Worm (Caenorhabditis elegans) whole organism, L4/young adult: ENCODE results near the gene Y54G11A.1.
"Not testable (repeated sequence)": the region's sequence is repeated elsewhere in the genome, so short reads cannot be mapped to it uniquely, and the experiment has no call there.

ENCODE experiments used
- W03F9.2 ChIP-seq: fragments of 150-350 bp; optimal IDR thresholded peaks from 2 replicates; lab custom pipeline; 2014; ENCODE audit warnings: missing biosample characterization, missing genetic modification characterization
- dao-5 ChIP-seq: sonication (generic microtip); optimal IDR thresholded peaks from 2 replicates; lab custom pipeline; 2016; ENCODE audit warnings: missing genotype, missing genetic modification characterization, moderate library complexity, missing compliant biosample characterization
- him-1 ChIP-seq: sonication (generic microtip); optimal IDR thresholded peaks from 2 replicates; lab custom pipeline; 2016; ENCODE audit warnings: missing genotype, missing genetic modification reagents, missing genetic modification characterization, missing compliant biosample characterization

Y54G11A.1 gene

ce11 chrII:14269142-14269593 is at the start of gene Y54G11A.1:
TSS of gene Y54G11A.1 (minus strand) at chrII:14269192.
- no peak for TF ChIP-seq dao-5 (tag; lab: Kevin White, UChicago)
- no peak for TF ChIP-seq W03F9.2 (tag; lab: Kevin White, UChicago)
- no peak for TF ChIP-seq him-1 (tag; lab: Kevin White, UChicago)

- TF ChIP-seq dao-5 (tag; lab: Kevin White, UChicago) (no peak), W03F9.2 (tag; lab: Kevin White, UChicago) (no peak), him-1 (tag; lab: Kevin White, UChicago) (no peak)
Measured at ce11 chrII:14318027-14318426, 49.0 kb upstream of the Y54G11A.1 start, which contains the start of gene Y54G11A.14. TSS of gene Y54G11A.14 (plus strand) at chrII:14318158.

- TF ChIP-seq dao-5 (tag; lab: Kevin White, UChicago) (no peak), W03F9.2 (tag; lab: Kevin White, UChicago) (no peak)
Measured at ce11 chrII:14312182-14312581, 43.2 kb upstream of the Y54G11A.1 start.

ce11 chrII:14311537-14311936 is 42.5 kb upstream of the Y54G11A.1 start:
- TF ChIP-seq dao-5 (tag; lab: Kevin White, UChicago): no peak
- TF ChIP-seq him-1 (tag; lab: Kevin White, UChicago): no peak
- no peak for TF ChIP-seq W03F9.2 (tag; lab: Kevin White, UChicago)

ce11 chrII:14310729-14311388 is 41.9 kb upstream of the Y54G11A.1 start, which contains the start of gene ctl-3:
TSS of gene ctl-3 (minus strand) at chrII:14310779.
- no peak for TF ChIP-seq W03F9.2 (tag; lab: Kevin White, UChicago)
- TF ChIP-seq dao-5 (tag; lab: Kevin White, UChicago): no peak
- no peak for TF ChIP-seq him-1 (tag; lab: Kevin White, UChicago)

ce11 chrII:14306160-14306559 is 37.2 kb upstream of the Y54G11A.1 start, which contains the start of gene ctl-1:
TSS of gene ctl-1 (minus strand) at chrII:14306260.
- not testable (repeated sequence) for TF ChIP-seq W03F9.2, dao-5, him-1 (tag; lab: Kevin White, UChicago)

- TF ChIP-seq W03F9.2, dao-5, him-1 (tag; lab: Kevin White, UChicago): not testable (repeated sequence)
Measured at ce11 chrII:14301927-14302326, 32.9 kb upstream of the Y54G11A.1 start, which contains the start of gene ctl-2. TSS of gene ctl-2 (minus strand) at chrII:14302027.

ce11 chrII:14299254-14299759 is 30.3 kb upstream of the Y54G11A.1 start:
- TF ChIP-seq him-1 (tag; lab: Kevin White, UChicago) (no peak), dao-5 (tag; lab: Kevin White, UChicago) (no peak), W03F9.2 (tag; lab: Kevin White, UChicago) (no peak)

- not testable (repeated sequence) for TF ChIP-seq dao-5, W03F9.2, him-1 (tag; lab: Kevin White, UChicago)
Measured at ce11 chrII:14297050-14297449, 28.1 kb upstream of the Y54G11A.1 start, which contains the start of gene Y54G11A.7. TSS of gene Y54G11A.7 (plus strand) at chrII:14297305.

- TF ChIP-seq him-1 (tag; lab: Kevin White, UChicago) (no peak), W03F9.2 (tag; lab: Kevin White, UChicago) (peak; percentile 47)
Measured at ce11 chrII:14296320-14296719, 27.3 kb upstream of the Y54G11A.1 start.

- TF ChIP-seq dao-5 (tag; lab: Kevin White, UChicago) (no peak), him-1 (tag; lab: Kevin White, UChicago) (no peak), W03F9.2 (tag; lab: Kevin White, UChicago) (no peak)
Measured at ce11 chrII:14294390-14294789, 25.4 kb upstream of the Y54G11A.1 start.

ce11 chrII:14292519-14292918 is 23.5 kb upstream of the Y54G11A.1 start, which contains the start of gene Y54G11A.4:
TSS of gene Y54G11A.4 (plus strand) at chrII:14292819.
- TF ChIP-seq W03F9.2 (tag; lab: Kevin White, UChicago) (no peak), him-1 (tag; lab: Kevin White, UChicago) (no peak), dao-5 (tag; lab: Kevin White, UChicago) (no peak)

ce11 chrII:14290846-14291245 is 21.9 kb upstream of the Y54G11A.1 start:
- no peak for TF ChIP-seq W03F9.2 (tag; lab: Kevin White, UChicago)
- TF ChIP-seq him-1 (tag; lab: Kevin White, UChicago): no peak
- no peak for TF ChIP-seq dao-5 (tag; lab: Kevin White, UChicago)
